Worm (Caenorhabditis elegans): ENCODE results near the gene glc-1.

DNA sequence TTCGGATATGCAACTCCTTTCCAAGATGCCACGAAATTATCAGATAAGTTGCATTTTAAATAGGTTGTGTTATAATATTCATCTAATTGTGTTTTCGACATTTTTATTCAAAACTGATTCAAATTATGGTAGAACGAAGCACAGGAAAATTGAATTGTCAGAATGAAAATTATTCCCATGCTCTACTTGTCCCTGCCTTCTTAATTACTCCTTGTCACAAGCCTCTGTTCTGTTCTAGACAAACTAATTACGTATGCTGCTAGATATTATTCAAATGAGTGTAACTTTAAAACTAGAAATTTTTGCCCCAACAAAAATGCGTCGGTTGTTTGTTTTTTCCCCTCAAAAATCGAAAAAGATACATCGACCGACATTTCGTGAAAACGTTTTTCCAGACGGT, 24.6 kb downstream of the glc-1 start, which contains the start of gene srh-104:
- TF ChIP-seq flt-1 (GFP tag; IDR thresholded peaks at IDR 0.05) (no peak), ama-1 (optimal IDR thresholded peaks at IDR 0.05) (no peak), hmbx-1 (tag; optimal IDR thresholded peaks at IDR 0.05) (no peak), ets-7 (tag; optimal IDR thresholded peaks at IDR 0.05) (no peak), hmg-4 (GFP tag; optimal IDR thresholded peaks at IDR 0.05) (no peak), tra-4 (tag; optimal IDR thresholded peaks at IDR 0.05) (no peak), F13C5.2 (tag; optimal IDR thresholded peaks at IDR 0.05) (no peak), ceh-13 (GFP tag; optimal IDR thresholded peaks at IDR 0.05) (no peak), sea-1 (GFP tag; conservative IDR thresholded peaks at IDR 0.05) (no peak)

All from whole organism, early embryonic.